Fruit fly (Drosophila melanogaster): ENCODE results near the gene Sgt1.

- TF ChIP-seq Smox (GFP tag; optimal IDR thresholded peaks at IDR 0.05) (no peak), Eip75B (GFP tag; optimal IDR thresholded peaks at IDR 0.05) (no peak), Lpt (GFP tag; optimal IDR thresholded peaks at IDR 0.05) (no peak), esn (GFP tag; optimal IDR thresholded peaks at IDR 0.05) (no peak), Met (GFP tag; optimal IDR thresholded peaks at IDR 0.05) (no peak)
Observed at dm6 chr3R:8327967-8328789, 23.1 kb upstream of the Sgt1 start.
